Fruit fly (Drosophila melanogaster) whole organism, embryonic: Measurements from ENCODE around the gene Rpp14b.

Source experiments
- Aef1 ChIP-seq: fragments of 200-800 bp; sonication (Bioruptor generic); IDR thresholded peaks from 3 replicates; pipeline ENCODE4 v1.3.6; 2022; ENCODE audit warnings: missing biosample characterization, missing genetic modification characterization
- B-H1 ChIP-seq: fragments of 200-800 bp; sonication (Bioruptor generic); IDR thresholded peaks from 3 replicates; pipeline ENCODE4 v1.3.6; 2022; ENCODE audit warnings: missing biosample characterization, missing genetic modification characterization
- Blimp-1 ChIP-seq: fragments of 200-800 bp; sonication (Bioruptor generic); optimal IDR thresholded peaks from 3 replicates; lab custom pipeline; 2018; ENCODE audit warnings: missing biosample characterization, missing genetic modification characterization, mild to moderate bottlenecking, moderate library complexity, missing genetic modification reagents
- CG1024 ChIP-seq: fragments of 200-800 bp; sonication (Bioruptor generic); IDR thresholded peaks from 2 replicates; pipeline ENCODE4 v1.3.6; 2022; ENCODE audit warnings: missing biosample characterization, missing genetic modification characterization
- CG10543 ChIP-seq: fragments of 200-800 bp; sonication (Bioruptor generic); optimal IDR thresholded peaks from 3 replicates; lab custom pipeline; 2017; ENCODE audit warnings: missing biosample characterization, mild to moderate bottlenecking, missing genetic modification characterization, moderate library complexity
- CG1233 ChIP-seq: fragments of 200-800 bp; sonication (Bioruptor generic); optimal IDR thresholded peaks from 4 replicates; lab custom pipeline; 2018; ENCODE audit warnings: missing biosample characterization, mild to moderate bottlenecking, missing genetic modification characterization
- CG12769 ChIP-seq: fragments of 200-800 bp; sonication (Bioruptor generic); optimal IDR thresholded peaks from 2 replicates; lab custom pipeline; 2019; ENCODE audit warnings: missing biosample characterization, mild to moderate bottlenecking, missing genetic modification characterization, moderate library complexity
- CG15696 ChIP-seq: fragments of 200-800 bp; sonication (Bioruptor generic); optimal IDR thresholded peaks from 2 replicates; lab custom pipeline; 2019; ENCODE audit warnings: missing biosample characterization, mild to moderate bottlenecking, missing genetic modification characterization, moderate library complexity
- CG17568 ChIP-seq: fragments of 200-800 bp; sonication (Bioruptor generic); optimal IDR thresholded peaks from 2 replicates; lab custom pipeline; 2018; ENCODE audit warnings: missing biosample characterization, mild to moderate bottlenecking, missing genetic modification characterization, moderate library complexity
- CG18476 ChIP-seq: fragments of 200-800 bp; sonication (Bioruptor generic); optimal IDR thresholded peaks from 2 replicates; lab custom pipeline; 2016; ENCODE audit warnings: missing biosample characterization, mild to moderate bottlenecking, missing genetic modification characterization
- CG2116 ChIP-seq: fragments of 200-800 bp; sonication (Bioruptor generic); optimal IDR thresholded peaks from 3 replicates; lab custom pipeline; 2018; ENCODE audit warnings: missing biosample characterization, mild to moderate bottlenecking, missing genetic modification characterization
- CG2199 ChIP-seq: fragments of 200-800 bp; sonication (Bioruptor generic); IDR thresholded peaks from 3 replicates; pipeline ENCODE4 v1.3.6; 2022; ENCODE audit warnings: missing biosample characterization, missing genetic modification characterization
- CG3163 ChIP-seq: fragments of 200-800 bp; sonication (Bioruptor generic); optimal IDR thresholded peaks from 3 replicates; lab custom pipeline; 2016; ENCODE audit warnings: missing biosample characterization, missing genetic modification characterization
- CG34422 ChIP-seq: fragments of 200-800 bp; sonication (Bioruptor generic); IDR thresholded peaks from 3 replicates; pipeline ENCODE4 v1.3.6; 2022; ENCODE audit warnings: missing biosample characterization, missing genetic modification characterization
- CG3726 ChIP-seq: fragments of 200-800 bp; sonication (Bioruptor generic); IDR thresholded peaks from 3 replicates; pipeline ENCODE4, ENCODE4 v1.3.6; 2022; ENCODE audit warnings: missing biosample characterization, missing genetic modification characterization
- CG4328 ChIP-seq: fragments of 200-800 bp; sonication (Bioruptor generic); optimal IDR thresholded peaks from 3 replicates; lab custom pipeline; 2017; ENCODE audit warnings: missing biosample characterization, missing genetic modification reagents, missing genetic modification characterization
- CG6654 ChIP-seq: fragments of 200-800 bp; sonication (Bioruptor generic); optimal IDR thresholded peaks from 2 replicates; lab custom pipeline; 2017; ENCODE audit warnings: missing biosample characterization, mild to moderate bottlenecking, missing genetic modification characterization
- CG6689 ChIP-seq: fragments of 200-800 bp; sonication (Bioruptor generic); IDR thresholded peaks from 2 replicates; pipeline ENCODE4 v1.3.6; 2022; ENCODE audit warnings: missing biosample characterization, missing genetic modification characterization
- CG7928 ChIP-seq: fragments of 200-800 bp; sonication (Bioruptor generic); optimal IDR thresholded peaks from 2 replicates; lab custom pipeline; 2017; ENCODE audit warnings: missing biosample characterization, mild to moderate bottlenecking, missing genetic modification characterization
- CG7987 ChIP-seq: fragments of 200-800 bp; sonication (Bioruptor generic); optimal IDR thresholded peaks from 2 replicates; lab custom pipeline; 2018; ENCODE audit warnings: missing biosample characterization, mild to moderate bottlenecking, missing genetic modification characterization, moderate library complexity
- CG8290 ChIP-seq, 3 experiments: fragments of 200-800 bp; sonication (Bioruptor generic); optimal IDR thresholded peaks; 2 replicates each; lab custom pipeline; 2016 to 2019; ENCODE audit warnings: missing biosample characterization in 3 of 3, missing genetic modification characterization in 3 of 3, mild to moderate bottlenecking in 2 of 3, moderate library complexity in 1 of 3
- CHES-1-like ChIP-seq: fragments of 200-800 bp; sonication (Bioruptor generic); optimal IDR thresholded peaks from 2 replicates; lab custom pipeline; 2016; ENCODE audit warnings: missing biosample characterization, missing genetic modification characterization
- CTCF ChIP-seq: fragments of 200-800 bp; sonication (Bioruptor generic); optimal IDR thresholded peaks from 2 replicates; lab custom pipeline; 2017; ENCODE audit warnings: missing biosample characterization, mild to moderate bottlenecking, missing genetic modification characterization, moderate library complexity
- D19B ChIP-seq: fragments of 200-800 bp; sonication (Bioruptor generic); optimal IDR thresholded peaks from 2 replicates; lab custom pipeline; 2017; ENCODE audit warnings: missing biosample characterization, mild to moderate bottlenecking, missing genetic modification characterization
- Ets65A ChIP-seq: fragments of 200-800 bp; sonication (Bioruptor generic); peaks from one replicate; lab custom pipeline; 2016; ENCODE audit warnings: missing biosample characterization, missing genetic modification characterization
- GATAe ChIP-seq: fragments of 200-800 bp; sonication (Bioruptor generic); conservative IDR thresholded peaks from 2 replicates; pipeline ENCODE4 v1.3.6; 2022; ENCODE audit warnings: missing biosample characterization, missing genetic modification characterization
- Lpt ChIP-seq: fragments of >200 bp; optimal IDR thresholded peaks from 2 replicates; lab custom pipeline; 2018; ENCODE audit warnings: missing biosample characterization, missing genetic modification characterization
- Med ChIP-seq: fragments of 200-800 bp; sonication (Bioruptor generic); peaks from one replicate; lab custom pipeline; 2016; ENCODE audit warnings: missing biosample characterization, missing genetic modification characterization, mild to moderate bottlenecking, inconsistent platforms, moderate library complexity
- Nf-YB ChIP-seq: fragments of 200-800 bp; sonication (Bioruptor generic); optimal IDR thresholded peaks from 3 replicates; lab custom pipeline; 2019; ENCODE audit warnings: missing biosample characterization, mild to moderate bottlenecking, missing genetic modification characterization, moderate library complexity
- Xrp1 ChIP-seq: fragments of 200-800 bp; sonication (Bioruptor generic); IDR thresholded peaks from 2 replicates; pipeline ENCODE4 v1.3.6; 2022; ENCODE audit warnings: missing biosample characterization, missing genetic modification characterization
- ab ChIP-seq: fragments of 200-800 bp; sonication (Bioruptor generic); optimal IDR thresholded peaks from 2 replicates; lab custom pipeline; 2016; ENCODE audit warnings: missing biosample characterization, missing genetic modification characterization
- cad ChIP-seq: fragments of >200 bp; optimal IDR thresholded peaks from 2 replicates; lab custom pipeline; 2017; ENCODE audit warnings: missing biosample characterization, missing genetic modification characterization
- cato ChIP-seq: fragments of 200-800 bp; sonication (Bioruptor generic); optimal IDR thresholded peaks from 2 replicates; lab custom pipeline; 2016; ENCODE audit warnings: missing biosample characterization, missing genetic modification characterization, borderline replicate concordance
- caup ChIP-seq: fragments of 200-800 bp; sonication (Bioruptor generic); optimal IDR thresholded peaks from 3 replicates; lab custom pipeline; 2017; ENCODE audit warnings: missing biosample characterization, mild to moderate bottlenecking, missing genetic modification characterization, moderate library complexity; ENCODE audit not compliant: severe bottlenecking
- croc ChIP-seq: fragments of 200-800 bp; sonication (Bioruptor generic); conservative IDR thresholded peaks from 3 replicates; pipeline ENCODE4 v1.3.6; 2022; ENCODE audit warnings: missing biosample characterization, missing genetic modification characterization
- crol ChIP-seq: fragments of 200-800 bp; sonication (Bioruptor generic); IDR thresholded peaks from 2 replicates; pipeline ENCODE4 v1.3.6; 2022; ENCODE audit warnings: missing biosample characterization, missing genetic modification characterization
- crp ChIP-seq, 2 experiments: fragments of 200-800 bp; sonication (Bioruptor generic); optimal IDR thresholded peaks; 2 replicates in 1 of 2; 3 replicates in 1 of 2; lab custom pipeline; 2017; ENCODE audit warnings: missing biosample characterization in 2 of 2, missing genetic modification characterization in 2 of 2, mild to moderate bottlenecking in 1 of 2, moderate library complexity in 1 of 2
- cwo ChIP-seq: fragments of 200-800 bp; sonication (Bioruptor generic); optimal IDR thresholded peaks from 3 replicates; lab custom pipeline; 2017; ENCODE audit warnings: missing biosample characterization, missing genetic modification characterization, mild to moderate bottlenecking, moderate library complexity, missing genetic modification reagents
- ftz-f1 ChIP-seq: fragments of 200-800 bp; sonication (Bioruptor generic); optimal IDR thresholded peaks from 2 replicates; lab custom pipeline; 2016; ENCODE audit warnings: missing biosample characterization, missing genetic modification characterization
- h ChIP-seq: fragments of >200 bp; optimal IDR thresholded peaks from 2 replicates; lab custom pipeline; 2017
- jigr1 ChIP-seq: fragments of 200-800 bp; sonication (Bioruptor generic); IDR thresholded peaks from 3 replicates; pipeline ENCODE4 v1.3.6; 2022; ENCODE audit warnings: missing biosample characterization, missing genetic modification characterization
- jumu ChIP-seq: fragments of 200-800 bp; sonication (Bioruptor generic); optimal IDR thresholded peaks from 3 replicates; lab custom pipeline; 2016; ENCODE audit warnings: missing biosample characterization, missing genetic modification characterization
- ro ChIP-seq: fragments of 200-800 bp; sonication (Bioruptor generic); IDR thresholded peaks from 2 replicates; pipeline ENCODE4 v1.3.6; 2022; ENCODE audit warnings: missing biosample characterization, missing genetic modification characterization
- sd ChIP-seq: fragments of 200-800 bp; sonication (Bioruptor generic); optimal IDR thresholded peaks from 3 replicates; lab custom pipeline; 2018; ENCODE audit warnings: missing biosample characterization, mild to moderate bottlenecking, missing genetic modification characterization, moderate library complexity
- so ChIP-seq: fragments of 200-800 bp; sonication (Bioruptor generic); IDR thresholded peaks from 3 replicates; pipeline ENCODE4 v1.3.6; 2022; ENCODE audit warnings: missing biosample characterization, missing genetic modification characterization
- sr ChIP-seq: fragments of 200-800 bp; sonication (Bioruptor generic); IDR thresholded peaks from 3 replicates; pipeline ENCODE4 v1.3.6; 2022; ENCODE audit warnings: missing biosample characterization, missing genetic modification characterization
- zf30C ChIP-seq: fragments of 200-800 bp; sonication (Bioruptor generic); optimal IDR thresholded peaks from 3 replicates; lab custom pipeline; 2018; ENCODE audit warnings: missing biosample characterization, mild to moderate bottlenecking, missing genetic modification characterization

Rpp14b gene

dm6 chr3R:30090261-30091006, 34.7 kb downstream of the Rpp14b start (continued):
- no peak for TF ChIP-seq CG2199 (GFP tag; lab: Robert Waterston, UW)
- TF ChIP-seq jumu = no peak
- peak; percentile 70 for TF ChIP-seq CTCF (GFP tag; lab: Kevin White, UChicago)
- peak; percentile 94 for TF ChIP-seq Blimp-1
- TF ChIP-seq CG8290 (GFP tag; optimal IDR thresholded peaks at IDR 0.05; lab: Kevin White, UChicago) = no peak
- TF ChIP-seq CG8290 (tag; optimal IDR thresholded peaks at IDR 0.05; lab: Kevin White, UChicago) = peak in 1 of 2 experiments; percentile 25
- peak in 1 of 2 experiments; percentile 41 for TF ChIP-seq crp (GFP tag; optimal IDR thresholded peaks at IDR 0.05; lab: Kevin White, UChicago)
- no peak for TF ChIP-seq cad

- TF ChIP-seq CG4328 (GFP tag; lab: Kevin White, UChicago) (peak; percentile 53), h (no peak), cwo (peak; percentile 62), CG12769 (tag; lab: Kevin White, UChicago) (peak; percentile 81), crol (GFP tag; lab: Robert Waterston, UW) (peak; percentile 50; the same call in 1 of the 2 replicates), CG2116 (GFP tag; lab: Kevin White, UChicago) (no peak), ftz-f1 (GFP tag; lab: Kevin White, UChicago) (peak; percentile 84), so (GFP tag; lab: Robert Waterston, UW) (no peak), CTCF (GFP tag; lab: Kevin White, UChicago) (no peak), D19B (peak; percentile 91), caup (GFP tag; lab: Kevin White, UChicago) (no peak), Ets65A (peak; percentile 10), CG7987 (GFP tag; lab: Kevin White, UChicago) (no peak), CG10543 (GFP tag; lab: Kevin White, UChicago) (peak; percentile 13), CG15696 (no peak), cato (GFP tag; lab: Kevin White, UChicago) (no peak), CG1024 (no peak), sd (peak; percentile 92), Med (GFP tag; lab: Kevin White, UChicago) (peak; percentile 64), CG3726 (no peak), sr (GFP tag; lab: Robert Waterston, UW) (peak; percentile 88), ab (no peak)
Observed at dm6 chr3R:30091795-30092699, 36.3 kb downstream of the Rpp14b start.

- peak; percentile 66 for TF ChIP-seq CG3163 (GFP tag; lab: Kevin White, UChicago)
- peak; percentile 69 for TF ChIP-seq zf30C (GFP tag; lab: Kevin White, UChicago)
- TF ChIP-seq ro = peak; percentile 57
- peak; percentile 89 for TF ChIP-seq CHES-1-like (GFP tag; lab: Kevin White, UChicago)
- peak; percentile 84 for TF ChIP-seq CG6689 (GFP tag; lab: Robert Waterston, UW)
- peak; percentile 75 for TF ChIP-seq Aef1 (GFP tag; lab: Robert Waterston, UW)
- peak; percentile 55 for TF ChIP-seq CG6654 (GFP tag; lab: Kevin White, UChicago)
- peak; percentile 54 for TF ChIP-seq CG7928 (GFP tag; lab: Kevin White, UChicago)
- TF ChIP-seq CG18476 (GFP tag; lab: Kevin White, UChicago) = peak; percentile 79
- peak; percentile 37 for TF ChIP-seq CG2116 (GFP tag; lab: Kevin White, UChicago)
- peak; percentile 90 for TF ChIP-seq Xrp1 (GFP tag; lab: Robert Waterston, UW)
- no peak; the same call in 1 of the 2 replicates for TF ChIP-seq GATAe
- TF ChIP-seq CG17568 = peak; percentile 77
- TF ChIP-seq croc (GFP tag; lab: Robert Waterston, UW) = peak; percentile 60; the same call in 2 of the 3 replicates
- no peak for TF ChIP-seq Lpt (GFP tag; lab: Kevin White, UChicago)
- TF ChIP-seq jigr1 = peak; percentile 55; the same call in 2 of the 3 replicates
- peak; percentile 71 for TF ChIP-seq CG1233 (GFP tag; lab: Kevin White, UChicago)
- peak; percentile 90 for TF ChIP-seq CG34422
- TF ChIP-seq B-H1 (GFP tag; lab: Robert Waterston, UW) = peak; percentile 67; the same call in 2 of the 3 replicates
- peak; percentile 58 for TF ChIP-seq Nf-YB (GFP tag; lab: Kevin White, UChicago)
Observed at dm6 chr3R:30092700-30093044, 36.9 kb downstream of the Rpp14b start.
